Worm (Caenorhabditis elegans): ENCODE data around the gene F13H10.9.
"Not testable (repeated sequence)": the region's sequence is repeated elsewhere in the genome, so short reads cannot be mapped to it uniquely, and the experiment has no call there.

The F13H10.9 gene

DNA sequence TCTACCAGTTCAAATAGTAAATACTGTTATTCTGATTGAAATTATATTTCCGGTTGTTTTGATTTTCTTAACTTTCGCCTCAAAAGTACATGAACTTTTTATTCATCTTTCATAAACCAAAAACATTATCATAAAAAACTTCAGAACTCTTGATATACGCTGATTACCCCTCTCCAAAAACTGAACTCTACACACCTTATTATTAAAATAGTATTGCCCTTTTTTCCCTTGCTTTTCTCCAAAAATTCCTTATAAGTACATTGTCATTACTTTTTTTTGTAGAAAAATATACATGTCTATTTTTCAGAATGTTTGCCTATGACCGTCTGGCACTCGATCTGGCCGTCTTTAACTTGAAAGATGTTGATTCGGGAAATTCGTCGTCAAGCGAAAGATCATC lies 20.0 kb upstream of the F13H10.9 start, which contains the start of gene Y43E12A.2:
TSS of gene Y43E12A.2 (plus strand) at position 301 of the 400 bp plus-strand sequence.
- TF ChIP-seq F13H6.1 (tag; optimal IDR thresholded peaks at IDR 0.05) (no peak), ceh-19 (GFP tag; optimal IDR thresholded peaks at IDR 0.05) (no peak), unc-3 (GFP tag; conservative IDR thresholded peaks at IDR 0.05) (no peak), unc-3 (tag; optimal IDR thresholded peaks at IDR 0.05) (no peak), fkh-10 (GFP tag; optimal IDR thresholded peaks at IDR 0.05) (no peak), rnt-1 (tag; optimal IDR thresholded peaks at IDR 0.05) (no peak), ceh-6 (GFP tag; optimal IDR thresholded peaks at IDR 0.05) (no peak), eyg-1 (tag; optimal IDR thresholded peaks at IDR 0.05) (no peak), lin-11 (tag; optimal IDR thresholded peaks at IDR 0.05) (no peak), tbx-7 (tag; optimal IDR thresholded peaks at IDR 0.05) (no peak), Y22D7AL.16 (tag; optimal IDR thresholded peaks at IDR 0.05) (no peak), gmeb-2 (tag; optimal IDR thresholded peaks at IDR 0.05) (no peak), C08G9.2 (tag; optimal IDR thresholded peaks at IDR 0.05) (no peak), dve-1 (tag; optimal IDR thresholded peaks at IDR 0.05) (no peak), pag-3 (tag; optimal IDR thresholded peaks at IDR 0.05; ENCODE audit: borderline replicate concordance) (no peak)

DNA sequence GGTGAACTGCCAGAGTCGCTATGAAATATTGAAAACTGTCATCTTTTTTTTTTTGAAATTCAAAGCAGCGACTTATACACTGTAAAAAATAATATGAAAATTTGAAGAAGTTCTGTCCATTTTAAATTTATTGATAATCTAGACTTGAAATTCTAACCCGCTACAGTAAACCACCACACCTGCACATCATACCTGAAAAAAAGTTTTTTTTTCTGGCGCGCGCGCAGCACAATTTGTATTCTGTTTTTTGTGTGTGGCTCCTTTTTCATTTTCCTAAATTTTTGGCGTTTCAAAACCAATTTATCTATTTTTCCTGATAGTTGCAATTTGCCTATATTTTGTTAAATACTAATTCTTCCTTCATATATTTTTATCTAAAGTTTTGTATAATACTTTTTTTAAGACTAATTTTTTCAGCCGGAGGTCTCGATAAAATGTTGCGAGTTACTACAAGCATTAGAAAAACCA lies 16.1 kb upstream of the F13H10.9 start, which contains the start of gene cyb-2.1:
TSS of gene cyb-2.1 (plus strand) at position 418 of the 468 bp plus-strand sequence.
- TF ChIP-seq C08G9.2 (tag; optimal IDR thresholded peaks at IDR 0.05) (no peak), ref-2 (tag; optimal IDR thresholded peaks at IDR 0.05) (no peak), ttx-3 (tag; optimal IDR thresholded peaks at IDR 0.05) (no peak), gmeb-2 (tag; optimal IDR thresholded peaks at IDR 0.05) (no peak), madf-2 (tag; optimal IDR thresholded peaks at IDR 0.05) (no peak), npax-4 (tag; optimal IDR thresholded peaks at IDR 0.05) (no peak), mec-3 (tag; optimal IDR thresholded peaks at IDR 0.05; ENCODE audit: borderline replicate concordance) (no peak), ceh-9 (tag; optimal IDR thresholded peaks at IDR 0.05) (no peak), Y22D7AL.16 (tag; optimal IDR thresholded peaks at IDR 0.05) (no peak), tbx-7 (tag; optimal IDR thresholded peaks at IDR 0.05) (no peak), hlh-30 (tag; optimal IDR thresholded peaks at IDR 0.05; ENCODE audit: insufficient read depth) (no peak), fkh-10 (GFP tag; optimal IDR thresholded peaks at IDR 0.05) (no peak), pha-2 (tag; optimal IDR thresholded peaks at IDR 0.05) (no peak), hlh-13 (GFP tag; optimal IDR thresholded peaks at IDR 0.05) (no peak)

DNA sequence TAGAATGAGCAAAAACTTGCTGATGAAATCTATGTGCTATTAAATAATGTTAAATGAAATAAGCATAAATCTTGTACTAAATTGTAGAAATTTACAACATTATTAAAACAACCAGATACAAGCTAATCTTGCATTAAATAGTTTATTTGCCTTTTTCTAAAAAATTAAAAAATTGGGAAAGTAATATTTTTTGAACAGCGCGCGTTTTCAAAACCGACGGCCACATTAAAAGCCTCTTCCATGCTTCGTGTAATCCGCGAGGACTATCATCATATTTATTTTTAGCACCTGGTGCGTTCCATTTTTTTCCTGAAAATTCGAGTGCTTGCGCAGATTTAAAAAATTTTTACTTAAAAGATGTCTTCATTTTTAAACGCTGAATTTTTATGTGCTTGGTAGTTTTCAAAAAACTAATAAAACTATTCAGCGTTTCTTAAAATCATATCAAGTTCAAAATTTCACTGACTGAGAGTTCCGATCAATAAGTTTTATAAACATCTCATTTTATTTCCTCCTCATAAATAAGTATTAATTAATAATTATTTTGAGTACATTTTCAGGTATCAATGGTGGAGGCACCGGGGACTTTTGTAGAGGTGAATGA lies 14.3 kb upstream of the F13H10.9 start, which contains the start of gene Y43E12A.3:
TSS of gene Y43E12A.3 (plus strand) at position 554 of the 604 bp plus-strand sequence.
- TF ChIP-seq K09A11.1 (tag; optimal IDR thresholded peaks at IDR 0.05; ENCODE audit: insufficient read depth); pha-4 (tag; optimal IDR thresholded peaks at IDR 0.05); unc-3 (GFP tag; conservative IDR thresholded peaks at IDR 0.05); unc-3 (tag; optimal IDR thresholded peaks at IDR 0.05): not testable (repeated sequence)

DNA sequence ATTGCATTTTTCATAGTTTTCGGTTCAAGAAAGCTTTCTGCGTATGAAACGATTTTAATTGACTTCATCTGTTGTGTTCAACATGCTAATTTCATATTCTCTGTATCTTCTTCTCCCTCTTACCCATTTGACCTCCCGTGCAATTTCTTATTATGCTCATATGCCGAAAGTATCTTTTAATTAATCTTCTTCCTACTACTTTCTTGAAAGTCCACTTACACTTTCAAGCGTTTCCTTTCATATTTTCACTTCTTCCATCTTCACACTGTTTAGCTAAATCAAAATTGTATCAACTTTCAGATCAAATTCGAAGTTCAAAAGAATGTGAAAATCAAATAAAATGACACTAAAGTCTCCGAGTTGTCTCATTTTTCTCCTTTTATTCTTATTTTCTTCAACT lies 11.0 kb upstream of the F13H10.9 start, which contains the start of gene F13H10.5:
TSS of gene F13H10.5 (plus strand) at position 301 of the 400 bp plus-strand sequence.
- no peak for TF ChIP-seq ceh-45 (GFP tag; IDR thresholded peaks at IDR 0.05)
- TF ChIP-seq T23F11.4 (GFP tag; optimal IDR thresholded peaks at IDR 0.05): no peak
- no peak for TF ChIP-seq syd-9 (tag; optimal IDR thresholded peaks at IDR 0.05)
- TF ChIP-seq hlh-30 (tag; optimal IDR thresholded peaks at IDR 0.05; ENCODE audit: insufficient read depth): no peak
- TF ChIP-seq ceh-18 (tag; optimal IDR thresholded peaks at IDR 0.05): no peak
- TF ChIP-seq pha-4 (tag; optimal IDR thresholded peaks at IDR 0.05): no peak
- TF ChIP-seq ref-2 (tag; optimal IDR thresholded peaks at IDR 0.05): no peak
- TF ChIP-seq unc-55 (GFP tag; optimal IDR thresholded peaks at IDR 0.05): no peak
- TF ChIP-seq fkh-6 (tag; optimal IDR thresholded peaks at IDR 0.05): no peak
- TF ChIP-seq ztf-16 (tag; optimal IDR thresholded peaks at IDR 0.05): no peak
- no peak for TF ChIP-seq ceh-31 (tag; optimal IDR thresholded peaks at IDR 0.05)
- TF ChIP-seq fkh-10 (GFP tag; optimal IDR thresholded peaks at IDR 0.05): no peak
